Fruit fly (Drosophila melanogaster): ENCODE measurements around the gene CG43084.

DNA sequence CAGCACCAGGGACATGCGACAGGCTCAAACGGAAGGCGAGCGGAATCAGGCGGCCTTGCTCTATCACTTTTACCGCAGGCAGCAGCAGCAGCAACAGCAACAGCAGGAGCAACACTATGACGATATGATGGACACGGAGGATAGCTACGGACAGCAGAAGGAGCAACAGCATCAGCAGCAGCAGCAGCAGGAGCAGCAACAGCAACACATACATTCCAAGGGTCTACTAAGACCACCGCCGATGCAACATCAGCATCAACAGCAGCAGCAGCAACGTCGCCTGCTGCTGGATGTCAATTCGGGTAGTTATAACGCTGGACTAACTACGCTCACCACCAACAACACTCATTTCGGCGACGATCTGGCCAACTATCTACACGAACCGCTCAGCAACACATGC is 45.7 kb upstream of the CG43084 start:
- no peak for TF ChIP-seq CG8478 (optimal IDR thresholded peaks at IDR 0.05)
- no peak for TF ChIP-seq CTCF (optimal IDR thresholded peaks at IDR 0.05)
